Worm (Caenorhabditis elegans): ENCODE measurements around the gene zmp-6.

zmp-6 gene

DNA sequence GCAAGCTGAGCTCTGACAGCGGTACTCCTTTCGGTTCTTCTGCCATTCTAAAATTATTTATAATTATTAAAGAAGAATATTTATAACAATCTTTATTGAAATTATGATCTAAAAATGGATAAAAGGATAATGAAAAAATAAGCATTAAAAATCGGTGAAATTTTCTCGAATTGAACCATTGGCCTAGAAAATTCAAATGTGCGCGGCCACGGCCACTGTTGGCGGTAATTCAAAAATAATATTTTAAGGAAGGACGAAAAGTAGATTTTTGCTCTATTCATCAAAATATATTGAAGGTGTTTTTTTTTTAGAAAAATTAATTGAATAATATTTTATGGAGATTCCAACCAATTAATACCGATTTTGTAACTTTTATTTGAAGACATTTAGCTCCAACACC, 48.8 kb downstream of the zmp-6 start, which contains the start of gene pfd-5 (continued):
- TF ChIP-seq K02D7.2 (tag; optimal IDR thresholded peaks at IDR 0.05): no peak
- TF ChIP-seq ama-1 (optimal IDR thresholded peaks at IDR 0.05): no peak
- no peak for TF ChIP-seq ceh-30 (tag; optimal IDR thresholded peaks at IDR 0.05)
- no peak for TF ChIP-seq sox-2 (GFP tag; IDR thresholded peaks at IDR 0.05)
- no peak for TF ChIP-seq ceh-48 (tag; optimal IDR thresholded peaks at IDR 0.05)
- no peak for TF ChIP-seq unc-55 (GFP tag; optimal IDR thresholded peaks at IDR 0.05)
- peak; percentile 43 for TF ChIP-seq ztf-16 (tag; optimal IDR thresholded peaks at IDR 0.05)
- no peak for TF ChIP-seq mec-3 (tag; optimal IDR thresholded peaks at IDR 0.05; ENCODE audit: borderline replicate concordance)
- TF ChIP-seq ceh-18 (tag; optimal IDR thresholded peaks at IDR 0.05): no peak
- TF ChIP-seq nhr-232 (tag; optimal IDR thresholded peaks at IDR 0.05): no peak
- TF ChIP-seq eyg-1 (tag; optimal IDR thresholded peaks at IDR 0.05): peak; percentile 29

DNA sequence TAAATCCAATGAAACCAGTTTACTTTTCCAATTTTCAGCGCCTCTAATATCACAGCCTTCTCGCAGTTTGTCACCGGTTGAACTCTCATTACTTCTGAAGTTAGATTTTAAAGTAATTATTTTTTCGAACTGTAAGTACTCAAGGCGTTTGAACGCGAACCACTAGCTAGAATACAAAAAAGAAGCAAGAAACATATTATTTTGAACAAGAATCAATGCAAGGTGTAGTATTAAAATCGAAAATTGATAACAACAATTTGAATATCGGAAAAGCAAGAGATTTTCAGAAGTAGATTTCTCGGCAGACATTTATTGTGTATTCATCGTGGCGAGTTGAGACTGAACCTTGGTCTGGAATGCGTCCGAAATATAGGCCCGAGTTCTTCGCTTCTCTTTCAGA, 49.7 kb downstream of the zmp-6 start, which contains the start of gene exos-9:
Gene exos-9 (minus strand): TSS at position 101 of the 400 bp plus-strand sequence.
- TF ChIP-seq F13H6.1 (tag; optimal IDR thresholded peaks at IDR 0.05) (no peak), T23F11.4 (GFP tag; optimal IDR thresholded peaks at IDR 0.05) (no peak)
